Worm (Caenorhabditis elegans): ENCODE measurements around the gene klc-1.
A peak's percentile ranks its signal among the peaks of the same experiment; 100 is the strongest.

klc-1 gene

ce11 chrIV:11080823-11081285, 2.7 kb upstream of the klc-1 start, which contains the start of gene atg-7 (continued):
- TF ChIP-seq sea-2 (GFP tag; IDR thresholded peaks at IDR 0.05) (no peak), efl-1 (GFP tag; optimal IDR thresholded peaks at IDR 0.05) (no peak), snpc-1.3 (tag; optimal IDR thresholded peaks at IDR 0.05; ENCODE audit: insufficient read depth) (peak; percentile 1), ceh-79 (tag; optimal IDR thresholded peaks at IDR 0.05) (no peak), nhr-27 (tag; optimal IDR thresholded peaks at IDR 0.05) (no peak), madf-10 (tag; optimal IDR thresholded peaks at IDR 0.05) (no peak), F52B5.7 (tag; optimal IDR thresholded peaks at IDR 0.05) (no peak), hlh-12 (tag; optimal IDR thresholded peaks at IDR 0.05) (no peak), nhr-179 (tag; optimal IDR thresholded peaks at IDR 0.05) (no peak), akir-1 (GFP tag; optimal IDR thresholded peaks at IDR 0.05) (no peak), rpc-1 (optimal IDR thresholded peaks at IDR 0.05) (no peak), rpc-1 (tag; optimal IDR thresholded peaks at IDR 0.05) (no peak), ceh-27 (GFP tag; optimal IDR thresholded peaks at IDR 0.05) (peak; percentile 36), xnd-1 (tag; optimal IDR thresholded peaks at IDR 0.05) (peak; percentile 28), die-1 (tag; optimal IDR thresholded peaks at IDR 0.05) (peak; percentile 20), egl-44 (GFP tag; IDR thresholded peaks at IDR 0.05) (no peak), ztf-25 (GFP tag; IDR thresholded peaks at IDR 0.05) (no peak), ztf-18 (tag; optimal IDR thresholded peaks at IDR 0.05) (no peak), mel-28 (tag; optimal IDR thresholded peaks at IDR 0.05; ENCODE audit: borderline replicate concordance) (no peak), attf-6 (GFP tag; IDR thresholded peaks at IDR 0.05) (peak; percentile 76; the same call in 1 of the 2 replicates), madf-8 (GFP tag; conservative IDR thresholded peaks at IDR 0.05) (no peak), dpl-1 (GFP tag; optimal IDR thresholded peaks at IDR 0.05) (no peak), lin-40 (tag; optimal IDR thresholded peaks at IDR 0.05) (peak; percentile 14), ceh-100 (GFP tag; IDR thresholded peaks at IDR 0.05) (no peak), tlf-1 (GFP tag; optimal IDR thresholded peaks at IDR 0.05) (peak; percentile 70), ZK185.1 (tag; optimal IDR thresholded peaks at IDR 0.05; ENCODE audit: poor library complexity, severe bottlenecking) (no peak), sdz-38 (tag; optimal IDR thresholded peaks at IDR 0.05) (no peak), F23B12.7 (tag; optimal IDR thresholded peaks at IDR 0.05; ENCODE audit: insufficient read depth) (no peak), F57A8.1 (GFP tag; optimal IDR thresholded peaks at IDR 0.05) (no peak), hsf-1 (GFP tag; IDR thresholded peaks at IDR 0.05) (0 out of 2 replicates have a peak, but pooled peaks have one; percentile 58), Y53G8AR.9 (GFP tag; conservative IDR thresholded peaks at IDR 0.05) (peak; percentile 40; the same call in 1 of the 2 replicates), K12H6.12 (tag; optimal IDR thresholded peaks at IDR 0.05) (no peak), attf-5 (GFP tag; optimal IDR thresholded peaks at IDR 0.05) (peak; percentile 15), zim-3 (tag; optimal IDR thresholded peaks at IDR 0.05) (no peak), Y56A3A.18 (GFP tag; IDR thresholded peaks at IDR 0.05) (0 out of 2 replicates have a peak, but pooled peaks have one; percentile 18), ekl-4 (GFP tag; IDR thresholded peaks at IDR 0.05) (peak; percentile 78), ztf-22 (GFP tag; optimal IDR thresholded peaks at IDR 0.05) (peak; percentile 35), somi-1 (GFP tag; optimal IDR thresholded peaks at IDR 0.05) (peak; percentile 12), ceh-91 (GFP tag; IDR thresholded peaks at IDR 0.05) (no peak), cebp-2 (GFP tag; IDR thresholded peaks at IDR 0.05) (0 out of 2 replicates have a peak, but pooled peaks have one; percentile 29), B0261.1 (tag; optimal IDR thresholded peaks at IDR 0.05) (no peak), ceh-58 (GFP tag; IDR thresholded peaks at IDR 0.05) (no peak), mcd-1 (GFP tag; IDR thresholded peaks at IDR 0.05) (no peak; the same call in 1 of the 2 replicates), madf-3 (GFP tag; IDR thresholded peaks at IDR 0.05) (no peak), F22D6.2 (tag; optimal IDR thresholded peaks at IDR 0.05) (no peak), B0336.3 (GFP tag; IDR thresholded peaks at IDR 0.05) (peak; percentile 72), lsy-27 (tag; optimal IDR thresholded peaks at IDR 0.05; ENCODE audit: borderline replicate concordance, insufficient read depth) (no peak), nhr-120 (GFP tag; IDR thresholded peaks at IDR 0.05) (no peak), Y67H2A.10 (GFP tag; conservative IDR thresholded peaks at IDR 0.05) (no peak)
